Worm (Caenorhabditis elegans): Measurements from ENCODE around the gene C17F4.7.
"Not testable (repeated sequence)": the region's sequence is repeated elsewhere in the genome, so short reads cannot be mapped to it uniquely, and the experiment has no call there.

C17F4.7 gene

DNA sequence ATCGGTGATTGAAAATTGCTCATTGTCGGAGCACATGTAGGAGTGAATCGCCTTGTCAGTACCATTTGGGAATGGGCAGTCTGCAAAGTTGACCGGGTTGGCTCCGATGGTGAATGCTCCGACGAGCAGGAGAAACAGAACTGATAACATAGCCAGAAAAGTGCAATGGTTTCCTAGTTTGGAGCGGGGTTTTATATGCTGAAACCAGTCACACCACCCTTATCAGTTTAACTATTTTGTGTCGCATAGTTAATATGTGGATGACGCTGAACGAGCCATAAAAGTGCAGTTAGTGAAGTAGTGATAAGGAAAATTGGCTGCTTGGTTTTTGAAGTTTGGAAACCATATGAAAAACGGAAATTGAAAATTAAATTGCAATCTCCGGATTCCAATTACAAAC lies at the start of gene C17F4.7:
C17F4.7 (minus strand) TSS at position 180 of the 400 bp plus-strand sequence.
- no peak for TF ChIP-seq nhr-11 (tag; optimal IDR thresholded peaks at IDR 0.05)
- TF ChIP-seq ztf-1 (GFP tag; conservative IDR thresholded peaks at IDR 0.05) = no peak
- peak; percentile 2 for TF ChIP-seq F13H6.1 (tag; optimal IDR thresholded peaks at IDR 0.05)
- peak; percentile 52 for TF ChIP-seq sma-9 (GFP tag; optimal IDR thresholded peaks at IDR 0.05)
- TF ChIP-seq sma-9 (tag; optimal IDR thresholded peaks at IDR 0.05) = no peak
- TF ChIP-seq gmeb-1 (tag; optimal IDR thresholded peaks at IDR 0.05) = peak; percentile 29
- peak; percentile 87 for TF ChIP-seq crh-2 (tag; optimal IDR thresholded peaks at IDR 0.05)
- peak; percentile 9 for TF ChIP-seq sma-3 (GFP tag; optimal IDR thresholded peaks at IDR 0.05)
- no peak for TF ChIP-seq sem-4 (tag; optimal IDR thresholded peaks at IDR 0.05)
- TF ChIP-seq fos-1 (tag; optimal IDR thresholded peaks at IDR 0.05) = peak; percentile 69

DNA sequence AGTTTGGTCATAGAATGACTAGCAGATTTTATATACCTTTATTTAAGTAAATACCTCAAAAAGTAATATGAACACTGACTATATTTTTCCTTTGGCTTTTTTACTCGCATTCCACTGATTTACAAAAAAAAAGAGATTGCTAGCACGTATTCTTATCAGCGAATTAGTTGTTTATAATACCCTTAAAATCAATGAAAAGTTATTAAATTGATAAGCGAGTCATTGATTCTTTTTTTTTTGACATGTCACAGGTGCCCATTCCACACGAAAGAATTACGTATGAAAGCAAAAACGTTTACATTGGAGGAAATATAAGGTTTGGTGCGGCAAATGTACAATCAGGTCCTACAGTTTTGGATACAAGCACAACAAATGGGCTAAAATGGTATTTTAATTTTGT lies 49.4 kb upstream of the C17F4.7 start, which contains the start of gene btb-17:
btb-17 (plus strand) TSS at position 213 of the 400 bp plus-strand sequence.
- no peak for TF ChIP-seq ceh-16 (tag; optimal IDR thresholded peaks at IDR 0.05)
- TF ChIP-seq C34F6.9 (tag; optimal IDR thresholded peaks at IDR 0.05) = no peak
- no peak for TF ChIP-seq R02D3.7 (tag; optimal IDR thresholded peaks at IDR 0.05)
- no peak for TF ChIP-seq unc-39 (tag; optimal IDR thresholded peaks at IDR 0.05)
- no peak for TF ChIP-seq lin-39 (tag; optimal IDR thresholded peaks at IDR 0.05)
- peak; percentile 9 for TF ChIP-seq gmeb-1 (tag; optimal IDR thresholded peaks at IDR 0.05)
- TF ChIP-seq mdl-1 (tag; optimal IDR thresholded peaks at IDR 0.05) = no peak
- TF ChIP-seq fos-1 (tag; optimal IDR thresholded peaks at IDR 0.05) = peak; percentile 58
- no peak for TF ChIP-seq nhr-12 (tag; optimal IDR thresholded peaks at IDR 0.05)
- TF ChIP-seq unc-55 (GFP tag; optimal IDR thresholded peaks at IDR 0.05) = no peak

DNA sequence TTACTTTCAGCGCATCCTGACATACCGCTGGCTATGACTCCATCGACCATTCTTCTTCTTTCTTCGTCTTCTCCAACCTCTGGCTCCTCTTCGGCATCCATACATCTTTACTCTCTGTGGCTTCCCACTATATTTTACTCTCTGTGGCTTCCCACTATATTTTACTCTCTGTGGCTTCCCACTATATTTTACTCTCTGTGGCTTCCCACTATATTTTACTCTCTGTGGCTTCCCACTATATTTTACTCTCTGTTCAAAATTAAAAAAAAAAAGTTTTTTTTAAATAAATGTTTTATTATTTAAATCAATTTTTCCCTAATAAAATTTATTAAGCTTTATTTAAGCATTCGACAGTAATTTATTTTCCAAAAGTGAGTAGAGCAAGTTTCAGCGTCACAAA lies 44.7 kb upstream of the C17F4.7 start, which contains the start of gene F39E9.14:
F39E9.14 (minus strand) TSS at position 101 of the 400 bp plus-strand sequence.
- not testable (repeated sequence) for TF ChIP-seq ZK546.5 (tag; optimal IDR thresholded peaks at IDR 0.05); Y55F3AM.14 (GFP tag; optimal IDR thresholded peaks at IDR 0.05); dmd-4 (tag; optimal IDR thresholded peaks at IDR 0.05)

DNA sequence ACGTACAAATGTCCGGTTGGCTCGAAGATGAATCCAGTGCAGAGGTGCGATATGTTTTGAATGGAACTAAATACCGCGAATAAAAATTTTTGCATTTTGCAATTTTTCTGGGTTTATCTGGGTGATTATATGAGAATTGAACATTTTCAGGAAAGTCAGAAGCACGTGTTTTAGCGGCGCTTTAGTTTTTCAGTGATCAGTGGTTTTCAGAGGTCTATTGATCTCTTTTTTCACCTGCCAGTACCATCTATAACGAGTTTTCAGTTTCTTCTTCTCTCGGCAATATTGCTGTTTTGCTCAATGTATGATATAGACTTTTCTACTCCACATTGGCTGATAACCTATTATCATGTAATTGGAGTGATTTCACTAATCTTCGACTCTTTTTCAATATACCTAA lies 41.3 kb upstream of the C17F4.7 start, which contains the start of gene sri-63:
sri-63 (plus strand) TSS at position 301 of the 400 bp plus-strand sequence.
- no peak for TF ChIP-seq nhr-25 (tag; optimal IDR thresholded peaks at IDR 0.05)

DNA sequence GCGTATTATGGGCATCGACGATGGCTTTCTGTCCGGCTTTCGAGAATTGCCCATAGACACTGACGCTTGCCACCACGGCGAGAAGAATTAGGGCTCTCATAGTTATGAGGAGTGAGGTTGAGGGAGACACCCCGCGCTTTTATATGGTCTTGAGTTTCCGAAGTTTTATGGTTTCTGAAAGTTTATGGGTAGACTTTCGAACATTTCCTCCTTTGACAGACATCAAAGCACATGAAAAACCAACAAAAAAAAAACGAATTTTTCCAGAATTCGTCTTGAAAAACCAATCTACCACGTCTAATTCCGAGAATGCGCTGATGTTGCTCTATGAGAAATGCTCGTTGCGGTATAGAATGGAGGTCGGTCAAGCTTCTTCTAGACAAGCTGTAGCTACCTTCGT lies 38.7 kb upstream of the C17F4.7 start, which contains the start of gene scl-15:
scl-15 (minus strand) TSS at position 101 of the 400 bp plus-strand sequence.
- TF ChIP-seq crh-2 (tag; optimal IDR thresholded peaks at IDR 0.05) (no peak), nhr-77 (tag; optimal IDR thresholded peaks at IDR 0.05) (no peak), mbf-1 (tag; optimal IDR thresholded peaks at IDR 0.05) (no peak), nhr-23 (tag; optimal IDR thresholded peaks at IDR 0.05) (no peak), ceh-82 (tag; optimal IDR thresholded peaks at IDR 0.05) (no peak), gmeb-1 (tag; optimal IDR thresholded peaks at IDR 0.05) (no peak), blmp-1 (tag; optimal IDR thresholded peaks at IDR 0.05; ENCODE audit: insufficient read depth) (no peak), nhr-237 (tag; optimal IDR thresholded peaks at IDR 0.05) (no peak), ama-1 (optimal IDR thresholded peaks at IDR 0.05) (no peak), sma-3 (GFP tag; optimal IDR thresholded peaks at IDR 0.05) (no peak), nhr-11 (tag; optimal IDR thresholded peaks at IDR 0.05) (no peak), ztf-4 (tag; optimal IDR thresholded peaks at IDR 0.05) (no peak), F13H6.1 (tag; optimal IDR thresholded peaks at IDR 0.05) (no peak), nhr-21 (tag; optimal IDR thresholded peaks at IDR 0.05) (no peak), mab-5 (tag; optimal IDR thresholded peaks at IDR 0.05) (no peak), alr-1 (tag; optimal IDR thresholded peaks at IDR 0.05) (no peak), lin-39 (tag; optimal IDR thresholded peaks at IDR 0.05) (no peak)

DNA sequence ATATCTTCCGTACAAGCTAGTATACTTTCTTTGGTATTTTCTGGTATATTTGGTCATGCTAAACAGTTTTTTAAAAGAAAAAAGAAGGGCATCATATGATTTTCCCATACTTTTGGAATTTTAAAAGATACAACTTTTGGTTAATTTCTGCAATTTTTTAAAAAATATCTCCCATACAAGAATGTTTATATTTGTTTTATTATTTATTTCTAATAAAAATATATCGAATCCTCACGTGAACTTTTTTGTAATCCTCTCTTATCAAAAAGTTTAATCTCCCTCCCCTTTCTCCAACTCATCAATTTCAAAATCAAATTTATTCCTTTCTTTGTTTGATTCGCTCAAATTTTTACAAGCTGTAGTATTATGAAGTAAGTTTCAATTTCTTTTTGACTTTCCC lies 36.5 kb upstream of the C17F4.7 start, which contains the start of gene nep-13:
nep-13 (plus strand) TSS at position 301 of the 400 bp plus-strand sequence.
- TF ChIP-seq unc-62 (GFP tag; optimal IDR thresholded peaks at IDR 0.05) = no peak
- TF ChIP-seq sma-3 (GFP tag; optimal IDR thresholded peaks at IDR 0.05) = no peak
- TF ChIP-seq crh-2 (tag; optimal IDR thresholded peaks at IDR 0.05) = no peak
- TF ChIP-seq snpc-4 (tag; optimal IDR thresholded peaks at IDR 0.05) = no peak
- no peak for TF ChIP-seq nhr-129 (tag; optimal IDR thresholded peaks at IDR 0.05)
- TF ChIP-seq elt-1 (tag; optimal IDR thresholded peaks at IDR 0.05) = no peak
